Worm (Caenorhabditis elegans) whole organism, L1 larva: Measurements from ENCODE around the gene C50B6.3.

ENCODE experiments used
- lin-13 ChIP-seq: fragments of 150-350 bp; optimal IDR thresholded peaks from 2 replicates; lab custom pipeline; 2014; ENCODE audit warnings: missing biosample characterization, missing genetic modification reagents, missing genetic modification characterization
- sox-4 ChIP-seq: sonication (generic microtip); optimal IDR thresholded peaks from 2 replicates; lab custom pipeline; 2016; ENCODE audit warnings: missing genetic modification characterization, missing compliant biosample characterization
- unc-62 ChIP-seq: fragments of 150-350 bp; optimal IDR thresholded peaks from 2 replicates; lab custom pipeline; 2014; ENCODE audit warnings: missing biosample characterization, missing genetic modification reagents, missing genetic modification characterization
- unc-86 ChIP-seq: sonication (generic microtip); optimal IDR thresholded peaks from 2 replicates; lab custom pipeline; 2016; ENCODE audit warnings: missing genetic modification characterization, missing compliant biosample characterization
- ztf-11 ChIP-seq, 2 experiments: sonication (generic microtip); optimal IDR thresholded peaks; 2 replicates each; lab custom pipeline; 2016 to 2017; ENCODE audit warnings: missing genetic modification characterization in 2 of 2, missing biosample characterization in 1 of 2, missing compliant biosample characterization in 1 of 2

DNA sequence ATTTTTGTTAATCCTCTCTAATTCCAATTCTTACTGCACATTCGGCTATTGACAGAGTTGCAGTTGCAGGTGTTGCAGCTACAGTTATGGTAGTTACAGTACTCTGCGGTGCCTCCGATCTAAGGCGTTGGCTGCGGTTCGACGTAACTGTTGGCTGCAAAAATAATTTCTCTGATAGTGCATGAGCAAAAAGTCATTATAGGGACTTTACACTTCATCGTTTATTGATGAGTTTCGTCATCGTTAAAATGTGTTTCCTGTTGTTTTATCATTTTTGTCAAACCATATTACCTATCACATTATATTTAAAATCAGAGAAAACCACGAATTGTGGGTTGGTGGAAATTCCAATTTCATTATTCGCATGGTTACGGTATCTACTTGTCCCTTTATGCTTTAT lies 38.8 kb upstream of the C50B6.3 start:
- TF ChIP-seq unc-62 (GFP tag; lab: Kevin White, UChicago) (no peak), ztf-11 (tag; optimal IDR thresholded peaks at IDR 0.05; lab: Kevin White, UChicago) (no peak), lin-13 (no peak), unc-86 (tag; lab: Kevin White, UChicago) (no peak), sox-4 (tag; lab: Kevin White, UChicago) (no peak)
